Worm (Caenorhabditis elegans) whole organism, dauer: ENCODE results near the gene Y80D4G.2.

Experiments
- unc-62 ChIP-seq: sonication (generic microtip); optimal IDR thresholded peaks from 2 replicates; lab custom pipeline; 2017; ENCODE audit warnings: missing biosample characterization, missing genetic modification reagents, missing genetic modification characterization

Y80D4G.2 gene

DNA sequence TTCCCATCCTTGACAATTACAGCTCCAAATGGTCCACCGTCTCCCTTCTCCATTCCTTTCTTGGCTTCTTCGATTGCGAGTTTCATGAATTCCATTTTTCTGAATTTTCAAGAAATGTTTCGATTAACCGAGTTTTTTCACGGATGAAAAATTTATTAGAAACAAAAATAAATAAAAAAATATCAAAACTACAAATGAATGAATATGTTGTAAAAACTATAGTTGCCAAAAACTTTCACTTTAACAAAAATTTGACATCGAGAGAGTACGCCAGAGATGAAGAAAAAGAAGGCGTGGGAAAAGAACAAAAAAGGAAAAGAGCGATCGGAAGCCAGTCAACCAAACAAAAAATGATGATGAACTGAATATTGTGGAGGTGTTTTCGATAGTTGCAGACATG is 11.5 kb downstream of the Y80D4G.2 start, which contains the start of gene R13A5.10:
Gene R13A5.10 (minus strand): TSS at position 101 of the 400 bp plus-strand sequence.
- no peak for TF ChIP-seq unc-62

DNA sequence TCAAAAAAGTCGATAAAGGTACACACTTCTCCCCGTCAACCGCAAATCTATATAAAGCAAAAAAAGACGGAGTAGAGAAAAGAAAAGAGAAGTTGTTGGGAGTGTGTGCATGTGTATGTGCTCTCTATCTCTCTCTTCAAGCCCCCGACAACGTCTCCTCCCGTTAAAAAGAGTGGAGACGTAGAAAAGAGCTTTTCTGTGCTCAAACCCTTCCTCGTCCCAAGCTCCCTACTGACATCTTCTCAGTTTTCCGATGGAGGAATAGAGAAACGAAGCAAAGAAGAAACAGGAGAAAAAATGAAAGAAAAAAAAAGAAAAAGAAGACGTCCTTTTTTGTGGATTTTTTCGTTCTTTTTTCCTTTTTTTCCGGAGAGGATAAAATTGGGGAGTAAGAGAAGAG is 13.8 kb downstream of the Y80D4G.2 start:
- no peak for TF ChIP-seq unc-62

DNA sequence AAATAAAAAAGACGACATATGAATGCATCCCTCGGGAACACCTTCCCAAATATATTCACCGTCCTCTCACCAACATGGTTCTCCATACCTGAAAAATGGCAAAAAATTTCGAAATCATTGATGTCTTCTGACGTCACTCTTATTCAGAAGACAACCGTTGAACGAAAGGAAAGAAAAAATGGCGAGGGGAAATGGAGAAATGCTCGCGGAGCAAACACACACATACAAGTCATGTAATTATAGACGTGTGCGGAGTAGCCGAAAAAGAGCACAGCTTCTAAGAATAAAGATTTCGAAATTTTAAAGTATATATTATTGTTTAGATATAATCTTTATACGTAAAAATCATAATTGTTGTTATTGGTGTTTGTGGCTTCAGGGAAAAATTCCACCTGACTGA is 15.1 kb downstream of the Y80D4G.2 start, which contains the start of gene mfsd-6:
Gene mfsd-6 (minus strand): TSS at position 88 of the 400 bp plus-strand sequence.
- no peak for TF ChIP-seq unc-62

DNA sequence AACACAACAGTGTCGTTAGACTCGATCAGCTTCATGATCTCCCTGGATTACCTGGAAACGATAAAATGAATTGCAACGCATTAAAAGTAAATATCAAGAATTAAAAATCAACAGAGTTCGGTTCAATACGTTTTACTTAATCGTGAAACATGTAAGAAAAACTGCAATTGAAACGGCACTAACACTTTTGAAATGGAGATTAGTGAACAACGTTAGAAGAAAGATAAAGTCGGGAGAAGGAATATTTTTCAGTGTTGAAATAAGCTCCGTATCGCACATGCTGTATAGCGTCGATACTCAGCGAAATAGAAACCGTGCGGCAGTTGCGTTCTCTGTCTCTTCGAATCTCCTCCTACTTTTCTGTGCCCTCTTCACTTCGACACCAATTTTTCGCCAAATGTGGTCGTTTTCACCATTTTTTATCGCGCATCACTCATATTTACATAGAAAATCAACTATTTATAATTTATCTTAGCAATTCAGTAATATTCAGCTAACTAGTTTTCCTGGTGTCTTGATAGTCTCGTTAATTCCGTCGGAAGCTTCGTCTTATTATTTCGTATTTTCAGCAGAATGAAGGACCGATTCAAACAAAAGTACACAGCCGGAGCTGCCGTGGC is 21.5 kb downstream of the Y80D4G.2 start, which contains the start of the genes rpl-9 and lpd-7:
Gene rpl-9 (minus strand): TSS at position 51 of the 620 bp plus-strand sequence.
Gene lpd-7 (plus strand): TSS at position 570 of the 620 bp plus-strand sequence.
- TF ChIP-seq unc-62: no peak

DNA sequence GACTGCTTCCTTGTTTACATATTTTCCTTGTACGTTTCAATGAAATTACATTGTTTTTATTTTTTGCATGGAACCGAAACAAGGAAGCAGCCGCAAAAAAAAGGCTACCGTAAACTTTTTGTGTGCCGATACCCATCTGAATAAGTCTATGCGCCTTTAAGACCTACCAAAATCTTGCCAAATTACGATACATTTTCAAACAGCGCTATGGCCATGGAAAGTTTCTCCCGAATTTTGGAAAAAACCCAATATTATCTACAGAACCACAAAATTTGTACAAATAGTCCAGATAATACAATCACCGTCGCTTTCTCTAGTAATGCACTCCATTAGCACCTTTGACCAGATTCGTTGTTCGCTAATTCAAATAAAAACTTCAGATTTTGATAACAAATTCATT is 22.7 kb downstream of the Y80D4G.2 start:
- TF ChIP-seq unc-62: no peak

DNA sequence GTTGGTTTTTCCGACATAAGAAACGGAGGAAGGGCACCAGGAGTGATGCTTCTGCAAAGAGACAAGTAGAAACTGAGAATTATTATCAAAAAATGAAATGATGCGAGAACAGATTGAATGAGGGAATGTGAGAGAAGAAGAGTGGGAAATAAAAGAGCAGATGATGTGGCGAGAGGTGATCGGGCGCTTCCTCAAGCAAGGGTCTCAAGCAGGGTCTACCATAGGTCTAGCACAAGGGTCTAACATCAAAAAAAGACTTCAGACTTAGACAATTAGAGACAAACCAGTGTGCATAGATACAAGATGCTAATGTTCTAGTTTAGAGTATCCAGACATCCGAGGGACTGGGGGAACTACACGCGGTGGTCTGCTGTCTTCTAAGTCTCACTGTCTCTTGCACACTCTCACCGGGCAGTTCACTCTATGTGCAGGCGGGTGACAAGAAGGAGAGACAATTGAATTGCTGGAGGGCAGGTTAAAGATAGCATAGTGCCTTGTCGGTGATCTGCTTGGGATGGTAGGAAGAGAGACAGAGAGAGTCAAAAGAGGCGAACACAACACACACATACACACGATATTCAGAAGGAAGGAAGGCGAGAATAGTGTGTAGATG is 24.2 kb downstream of the Y80D4G.2 start, which contains the start of gene R13A5.7:
Gene R13A5.7 (minus strand): TSS at position 51 of the 613 bp plus-strand sequence.
- no peak for TF ChIP-seq unc-62

DNA sequence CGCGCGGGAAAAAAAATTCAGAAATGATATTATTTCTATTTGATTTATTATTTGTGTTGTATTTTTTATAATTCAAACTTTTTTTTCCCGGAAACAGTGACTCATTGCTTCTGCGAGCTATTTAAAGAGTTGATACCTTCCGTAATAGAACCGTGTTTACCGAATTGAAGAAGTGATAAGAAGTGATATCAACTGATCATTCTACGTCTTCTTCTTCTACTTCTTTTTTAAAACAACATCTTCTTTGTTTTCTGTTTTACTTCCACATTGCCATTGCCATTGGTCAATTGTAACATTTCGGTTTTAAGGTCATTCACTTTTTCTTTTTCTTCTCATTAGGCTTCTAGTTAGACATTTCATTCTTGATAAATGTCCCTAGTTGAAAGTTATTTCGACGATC is 28.3 kb downstream of the Y80D4G.2 start, which contains the start of gene ttr-32:
Gene ttr-32 (plus strand): TSS at position 314 of the 400 bp plus-strand sequence.
- no peak for TF ChIP-seq unc-62

DNA sequence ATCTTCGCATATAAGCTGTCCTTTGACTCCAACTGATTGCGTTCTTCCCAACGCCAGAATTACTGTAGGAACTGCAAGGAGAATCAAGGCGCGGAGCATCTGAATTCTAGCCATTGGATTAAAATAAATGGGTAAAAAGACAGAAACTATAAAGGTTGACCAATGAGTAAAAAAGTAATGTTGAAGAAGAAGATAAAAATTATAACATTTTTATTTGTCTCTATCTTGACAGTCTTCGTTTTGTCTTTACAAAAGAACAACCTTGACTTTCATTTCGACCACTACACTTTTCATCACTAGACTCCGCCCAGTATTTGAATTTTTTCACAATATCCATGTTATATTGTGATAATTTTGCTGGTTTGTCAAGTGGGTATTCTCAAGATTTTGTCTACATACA is 29.1 kb downstream of the Y80D4G.2 start, which contains the start of gene ttr-8:
Gene ttr-8 (minus strand): TSS at position 101 of the 400 bp plus-strand sequence.
- TF ChIP-seq unc-62: no peak

DNA sequence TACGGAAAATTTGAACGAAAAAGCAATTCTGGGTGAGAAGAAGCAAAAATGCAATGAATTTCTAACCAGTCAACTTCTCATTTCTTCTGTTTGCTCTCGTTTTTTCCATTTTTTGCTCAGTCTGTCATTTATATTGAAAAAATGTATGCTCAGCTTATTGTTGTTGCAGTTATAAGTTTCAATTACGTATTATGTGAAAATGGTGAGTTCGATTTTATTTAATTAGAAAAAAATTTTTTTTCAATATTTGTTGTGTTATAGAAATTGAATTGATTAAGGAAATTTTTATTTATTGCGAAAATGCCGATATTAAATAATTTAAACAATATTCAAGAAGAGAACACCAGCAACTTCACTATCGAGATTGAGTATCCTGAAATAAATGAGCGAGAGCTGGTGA is 32.5 kb downstream of the Y80D4G.2 start, which contains the start of gene lgc-12:
Gene lgc-12 (plus strand): TSS at position 301 of the 400 bp plus-strand sequence.
- TF ChIP-seq unc-62: no peak

DNA sequence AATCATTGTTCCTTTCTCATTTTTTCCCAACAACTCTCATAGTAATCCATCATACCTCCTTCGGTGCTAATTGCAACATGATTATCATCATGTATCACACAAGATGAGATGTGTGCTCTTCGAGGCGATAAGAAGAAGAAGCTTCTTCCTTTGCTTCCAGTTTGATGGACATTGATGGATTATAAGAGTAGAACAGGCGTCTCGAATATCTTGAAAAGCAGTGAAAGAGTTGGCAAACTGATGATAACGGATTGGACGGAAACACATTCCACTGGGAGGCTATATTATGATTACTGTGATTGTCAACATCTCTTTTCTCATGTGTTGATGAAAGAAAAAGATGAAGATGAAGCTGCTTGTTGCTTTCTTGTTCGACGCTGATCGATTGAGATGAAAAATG is 34.5 kb downstream of the Y80D4G.2 start:
- no peak for TF ChIP-seq unc-62

DNA sequence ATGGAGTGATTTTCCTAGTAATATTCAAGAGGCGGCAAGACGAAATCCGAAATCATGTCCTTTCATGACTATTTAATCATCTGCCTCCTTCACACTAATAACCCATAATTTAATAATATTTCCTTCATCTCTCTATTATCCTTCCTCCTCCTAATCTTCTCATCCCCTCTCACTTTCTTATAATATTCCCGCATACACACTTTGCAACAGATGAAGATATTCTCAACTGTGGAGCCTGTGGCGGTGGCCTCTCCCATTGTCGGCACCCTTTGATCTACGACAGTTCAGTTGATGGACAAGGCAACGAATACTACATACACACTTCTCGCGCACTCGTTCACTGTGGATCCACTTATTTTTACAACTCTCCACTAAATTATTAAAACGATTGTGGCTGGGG is 35.7 kb downstream of the Y80D4G.2 start:
- no peak for TF ChIP-seq unc-62

DNA sequence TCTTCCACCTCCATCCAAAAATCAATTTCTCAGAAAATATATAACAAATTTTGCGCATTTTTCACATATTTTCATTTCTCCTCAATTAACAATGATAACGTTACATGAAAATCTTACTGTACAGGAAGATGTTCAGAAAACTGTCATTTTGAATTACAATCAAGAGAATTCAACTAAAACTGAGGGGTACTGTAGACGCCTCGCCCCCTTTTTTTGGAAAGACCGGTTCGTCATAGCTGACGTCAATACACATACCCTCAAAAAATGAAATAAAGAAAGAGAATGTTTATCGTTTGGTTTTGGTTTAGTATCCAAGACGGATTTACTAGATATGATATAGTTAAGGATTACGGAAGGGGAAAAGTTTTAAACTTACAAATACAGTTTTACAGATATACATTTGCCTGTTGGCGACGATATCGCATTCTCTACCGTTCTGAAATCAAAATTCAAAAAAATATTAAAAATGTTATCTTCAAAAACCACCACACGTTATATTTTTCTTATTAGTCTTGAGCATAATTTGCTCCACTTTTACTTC is 36.4 kb downstream of the Y80D4G.2 start:
- TF ChIP-seq unc-62: no peak

DNA sequence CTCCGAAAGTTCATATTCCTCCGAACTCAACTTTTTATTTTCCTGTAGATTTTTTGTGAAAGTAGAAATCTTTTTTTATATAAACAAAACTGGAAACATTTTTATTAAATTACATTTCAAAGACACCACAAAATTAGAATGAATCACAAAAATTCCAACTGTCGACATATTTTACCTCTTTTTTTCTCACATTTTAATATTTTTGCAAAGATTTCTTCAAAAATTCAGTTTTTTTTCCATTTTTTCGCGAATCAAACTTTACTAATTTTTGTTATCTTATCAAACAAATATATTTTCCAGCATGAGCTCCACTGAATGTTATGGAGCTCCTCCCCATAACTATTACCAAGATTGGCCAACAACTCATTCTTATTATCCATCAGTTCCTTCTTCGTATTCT is 39.0 kb downstream of the Y80D4G.2 start, which contains the start of gene ceh-13:
Gene ceh-13 (plus strand): TSS at position 301 of the 400 bp plus-strand sequence.
- no peak for TF ChIP-seq unc-62

DNA sequence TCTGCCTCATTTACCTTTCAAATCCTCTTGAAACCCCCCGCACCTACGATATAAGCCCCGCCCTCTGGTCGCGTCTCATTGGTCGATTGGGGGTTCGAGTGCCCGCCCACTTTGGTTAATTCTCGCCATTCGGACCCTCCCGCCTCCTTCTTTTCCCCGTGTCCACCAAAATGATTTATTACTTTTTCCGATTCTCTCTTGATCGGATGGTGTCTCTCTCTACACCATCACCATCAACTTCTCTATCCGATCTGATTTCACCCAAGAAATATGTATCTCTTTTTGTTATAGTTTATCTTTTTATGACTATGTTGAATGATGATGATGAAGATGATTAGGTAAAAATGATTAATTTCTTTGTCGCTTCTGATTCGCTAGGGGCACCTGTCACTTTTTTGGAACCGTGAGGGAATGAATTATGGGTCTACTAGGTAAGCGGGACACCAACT is 39.7 kb downstream of the Y80D4G.2 start:
- TF ChIP-seq unc-62: no peak

DNA sequence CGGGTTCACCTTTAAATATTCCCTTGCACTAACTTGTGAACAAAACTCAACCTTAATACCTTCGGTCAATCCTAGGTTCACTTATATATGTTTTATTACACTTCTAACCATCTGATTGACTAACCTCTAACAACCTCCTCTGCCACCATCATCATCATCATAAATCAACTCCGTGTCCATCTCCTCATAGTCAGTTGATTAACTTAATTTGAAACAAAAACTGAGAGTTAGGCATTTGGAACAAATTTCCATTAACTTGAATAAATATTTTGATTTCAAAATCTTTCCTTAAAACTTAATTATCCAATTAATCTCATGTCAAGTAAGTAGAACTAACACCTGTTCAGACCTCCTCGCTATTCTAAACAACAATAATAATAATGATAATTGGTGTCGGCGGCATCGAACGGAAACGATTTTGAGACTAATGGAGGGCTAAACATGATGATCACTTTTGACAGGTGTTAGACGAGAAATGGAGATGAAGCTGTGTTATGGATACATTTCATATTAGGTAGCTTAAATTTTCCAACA is 40.6 kb downstream of the Y80D4G.2 start:
- no peak for TF ChIP-seq unc-62

DNA sequence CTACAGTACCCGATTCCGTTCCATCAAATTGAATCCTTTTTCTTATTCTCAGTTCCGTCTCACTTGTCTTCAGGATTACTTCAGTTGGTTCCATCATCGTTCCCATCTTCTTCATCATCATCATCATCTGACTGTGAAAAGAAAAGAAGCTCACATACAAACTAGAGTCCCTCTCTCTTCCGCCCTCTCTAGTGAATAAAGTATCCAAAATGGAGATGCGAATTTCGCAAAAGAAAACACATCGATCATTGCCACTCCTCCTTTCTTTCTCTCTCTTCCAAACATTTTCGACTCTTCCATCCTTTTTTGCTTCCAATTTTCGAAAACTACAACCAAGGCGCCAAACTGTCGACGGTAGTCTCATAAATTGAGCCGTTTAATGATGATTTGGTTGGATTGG is 41.5 kb downstream of the Y80D4G.2 start:
- no peak for TF ChIP-seq unc-62

DNA sequence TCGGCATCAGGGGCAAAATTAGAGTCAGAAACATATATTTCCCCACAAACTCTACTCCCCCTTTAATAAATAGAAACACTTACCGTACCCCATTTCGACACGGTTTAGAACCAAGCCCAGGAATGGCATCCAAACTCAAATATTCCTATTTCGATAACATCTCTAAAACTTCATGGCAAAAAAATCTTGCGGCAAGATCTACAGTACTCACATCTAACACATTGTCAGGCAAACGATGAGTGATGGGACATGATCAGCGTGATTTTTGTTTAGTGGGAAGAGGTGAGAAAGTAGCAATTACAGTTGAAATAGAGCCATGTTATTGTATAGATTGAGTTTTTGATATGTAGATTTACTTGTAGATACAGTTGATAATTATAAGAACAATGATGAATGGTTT is 43.4 kb downstream of the Y80D4G.2 start:
- TF ChIP-seq unc-62: no peak
